Fruit fly (Drosophila melanogaster) whole organism, embryonic: ENCODE results near the gene TfIIA-S.

Experiments
- Awh ChIP-seq: fragments of 200-800 bp; sonication (Bioruptor generic); IDR thresholded peaks from 2 replicates; pipeline ENCODE4, ENCODE4 v1.3.6; 2022; ENCODE audit warnings: missing biosample characterization, missing genetic modification characterization
- CG10543 ChIP-seq: fragments of 200-800 bp; sonication (Bioruptor generic); optimal IDR thresholded peaks from 3 replicates; lab custom pipeline; 2017; ENCODE audit warnings: missing biosample characterization, mild to moderate bottlenecking, missing genetic modification characterization, moderate library complexity
- CG15696 ChIP-seq: fragments of 200-800 bp; sonication (Bioruptor generic); optimal IDR thresholded peaks from 2 replicates; lab custom pipeline; 2019; ENCODE audit warnings: missing biosample characterization, mild to moderate bottlenecking, missing genetic modification characterization, moderate library complexity
- CG18599 ChIP-seq: fragments of 200-800 bp; sonication (Bioruptor generic); optimal IDR thresholded peaks from 3 replicates; lab custom pipeline; 2017; ENCODE audit warnings: missing biosample characterization, missing genetic modification characterization, mild to moderate bottlenecking, moderate library complexity, missing genetic modification reagents
- CG18619 ChIP-seq: fragments of 200-800 bp; sonication (Bioruptor generic); optimal IDR thresholded peaks from 3 replicates; lab custom pipeline; 2017; ENCODE audit warnings: missing biosample characterization, mild to moderate bottlenecking, missing genetic modification characterization
- CG31388 ChIP-seq: fragments of 200-800 bp; sonication (Bioruptor generic); optimal IDR thresholded peaks from 2 replicates; lab custom pipeline; 2016; ENCODE audit warnings: missing biosample characterization, missing genetic modification characterization
- CG32532 ChIP-seq: fragments of 200-800 bp; sonication (Bioruptor generic); IDR thresholded peaks from 2 replicates; pipeline ENCODE4 v1.3.6; 2022; ENCODE audit warnings: missing biosample characterization, missing genetic modification characterization
- CG3281 ChIP-seq: fragments of 200-800 bp; sonication (Bioruptor generic); optimal IDR thresholded peaks from 3 replicates; lab custom pipeline; 2017; ENCODE audit warnings: missing biosample characterization, mild to moderate bottlenecking, missing genetic modification characterization
- CG3407 ChIP-seq: fragments of 200-800 bp; sonication (Bioruptor generic); optimal IDR thresholded peaks from 2 replicates; lab custom pipeline; 2018; ENCODE audit warnings: missing biosample characterization, mild to moderate bottlenecking, missing genetic modification characterization
- CG34224 ChIP-seq: fragments of 200-800 bp; sonication (Bioruptor generic); IDR thresholded peaks from 3 replicates; pipeline ENCODE4 v1.3.6; 2022; ENCODE audit warnings: missing biosample characterization, missing genetic modification characterization; ENCODE audit not compliant: partially characterized antibody
- CG4424 ChIP-seq: fragments of 200-800 bp; sonication (Bioruptor generic); optimal IDR thresholded peaks from 3 replicates; lab custom pipeline; 2016; ENCODE audit warnings: missing biosample characterization, missing genetic modification characterization
- CG4707 ChIP-seq: fragments of 200-800 bp; sonication (Bioruptor generic); optimal IDR thresholded peaks from 2 replicates; lab custom pipeline; 2018; ENCODE audit warnings: missing biosample characterization, mild to moderate bottlenecking, missing genetic modification characterization, moderate library complexity
- CG6683 ChIP-seq: fragments of 200-800 bp; sonication (Bioruptor generic); optimal IDR thresholded peaks from 2 replicates; lab custom pipeline; 2017; ENCODE audit warnings: missing biosample characterization, mild to moderate bottlenecking, missing genetic modification characterization, missing genetic modification reagents
- CG6689 ChIP-seq: fragments of 200-800 bp; sonication (Bioruptor generic); IDR thresholded peaks from 2 replicates; pipeline ENCODE4 v1.3.6; 2022; ENCODE audit warnings: missing biosample characterization, missing genetic modification characterization
- CG6791 ChIP-seq: fragments of 200-800 bp; sonication (Bioruptor generic); IDR thresholded peaks from 3 replicates; pipeline ENCODE4 v1.3.6; 2022; ENCODE audit warnings: missing biosample characterization, missing genetic modification characterization; ENCODE audit not compliant: partially characterized antibody
- CG7839 ChIP-seq: fragments of 200-800 bp; sonication (Bioruptor generic); optimal IDR thresholded peaks from 3 replicates; lab custom pipeline; 2018; ENCODE audit warnings: missing biosample characterization, mild to moderate bottlenecking, missing genetic modification characterization, moderate library complexity
- CG9932 ChIP-seq: fragments of 200-800 bp; sonication (Bioruptor generic); IDR thresholded peaks from 2 replicates; pipeline ENCODE4 v1.3.6; 2022; ENCODE audit warnings: missing biosample characterization, missing genetic modification characterization
- CTCF ChIP-seq: fragments of 200-800 bp; sonication (Bioruptor generic); optimal IDR thresholded peaks from 2 replicates; lab custom pipeline; 2017; ENCODE audit warnings: missing biosample characterization, mild to moderate bottlenecking, missing genetic modification characterization, moderate library complexity
- CrebB ChIP-seq: fragments of 200-800 bp; sonication (Bioruptor generic); optimal IDR thresholded peaks from 3 replicates; lab custom pipeline; 2018; ENCODE audit warnings: missing biosample characterization, mild to moderate bottlenecking, missing genetic modification characterization
- Dip2 ChIP-seq: fragments of 200-800 bp; sonication (Bioruptor generic); IDR thresholded peaks from 2 replicates; pipeline ENCODE4 v1.3.6; 2022; ENCODE audit warnings: missing biosample characterization, missing genetic modification characterization
- Drgx ChIP-seq: fragments of 200-800 bp; sonication (Bioruptor generic); IDR thresholded peaks from 2 replicates; pipeline ENCODE4 v1.3.6; 2022; ENCODE audit warnings: missing biosample characterization, missing genetic modification characterization
- HLH54F ChIP-seq: fragments of 200-800 bp; sonication (Bioruptor generic); optimal IDR thresholded peaks from 3 replicates; lab custom pipeline; 2016; ENCODE audit warnings: missing biosample characterization, missing genetic modification characterization
- Kr ChIP-seq: fragments of 200-800 bp; sonication (Bioruptor generic); optimal IDR thresholded peaks from 2 replicates; lab custom pipeline; 2017; ENCODE audit warnings: missing biosample characterization, mild to moderate bottlenecking, missing genetic modification characterization
- Lim3 ChIP-seq: fragments of 200-800 bp; sonication (Bioruptor generic); IDR thresholded peaks from 2 replicates; pipeline ENCODE4 v1.3.6; 2022; ENCODE audit warnings: missing biosample characterization, missing genetic modification characterization
- MESR4 ChIP-seq: fragments of 200-800 bp; sonication (Bioruptor generic); optimal IDR thresholded peaks from 2 replicates; lab custom pipeline; 2018; ENCODE audit warnings: missing biosample characterization, mild to moderate bottlenecking, missing genetic modification characterization, moderate library complexity
- Mad ChIP-seq: fragments of 200-800 bp; sonication (Bioruptor generic); optimal IDR thresholded peaks from 2 replicates; lab custom pipeline; 2016; ENCODE audit warnings: missing biosample characterization, missing genetic modification characterization
- Med ChIP-seq: fragments of 200-800 bp; sonication (Bioruptor generic); peaks from one replicate; lab custom pipeline; 2016; ENCODE audit warnings: missing biosample characterization, missing genetic modification characterization, mild to moderate bottlenecking, inconsistent platforms, moderate library complexity
- NfI ChIP-seq: fragments of 200-800 bp; sonication (Bioruptor generic); optimal IDR thresholded peaks from 3 replicates; lab custom pipeline; 2018; ENCODE audit warnings: missing biosample characterization, mild to moderate bottlenecking, missing genetic modification characterization, moderate library complexity
- PHDP ChIP-seq: fragments of 200-800 bp; sonication (Bioruptor generic); optimal IDR thresholded peaks from 3 replicates; lab custom pipeline; 2018; ENCODE audit warnings: missing biosample characterization, mild to moderate bottlenecking, missing genetic modification characterization, moderate library complexity
- Sry-β ChIP-seq: fragments of 200-800 bp; sonication (Bioruptor generic); optimal IDR thresholded peaks from 2 replicates; lab custom pipeline; 2018; ENCODE audit warnings: missing biosample characterization, mild to moderate bottlenecking, missing genetic modification characterization, moderate library complexity
- Ssrp ChIP-seq: fragments of 200-800 bp; sonication (Bioruptor generic); optimal IDR thresholded peaks from 2 replicates; lab custom pipeline; 2018; ENCODE audit warnings: missing biosample characterization, mild to moderate bottlenecking, missing genetic modification characterization, moderate library complexity
- Taf1 ChIP-seq: fragments of 200-800 bp; sonication (Bioruptor generic); IDR thresholded peaks from 2 replicates; pipeline ENCODE4 v1.3.6; 2022; ENCODE audit warnings: missing biosample characterization, missing genetic modification characterization
- YL-1 ChIP-seq: fragments of 200-800 bp; sonication (Bioruptor generic); optimal IDR thresholded peaks from 3 replicates; lab custom pipeline; 2017; ENCODE audit warnings: missing biosample characterization, mild to moderate bottlenecking, missing genetic modification characterization
- ac ChIP-seq: fragments of 200-800 bp; sonication (Bioruptor generic); optimal IDR thresholded peaks from 3 replicates; lab custom pipeline; 2017; ENCODE audit warnings: missing biosample characterization, mild to moderate bottlenecking, missing genetic modification characterization
- ato ChIP-seq: fragments of 200-800 bp; sonication (Bioruptor generic); IDR thresholded peaks from 2 replicates; pipeline ENCODE4 v1.3.6; 2022; ENCODE audit warnings: missing biosample characterization, missing genetic modification characterization; ENCODE audit not compliant: partially characterized antibody
- bowl ChIP-seq: fragments of 200-800 bp; sonication (Bioruptor generic); IDR thresholded peaks from 2 replicates; pipeline ENCODE4 v1.3.6; 2022; ENCODE audit warnings: missing biosample characterization, missing genetic modification characterization
- cato ChIP-seq: fragments of 200-800 bp; sonication (Bioruptor generic); optimal IDR thresholded peaks from 2 replicates; lab custom pipeline; 2016; ENCODE audit warnings: missing biosample characterization, missing genetic modification characterization, borderline replicate concordance
- cg ChIP-seq: fragments of 200-800 bp; sonication (Bioruptor generic); optimal IDR thresholded peaks from 3 replicates; lab custom pipeline; 2019; ENCODE audit warnings: missing biosample characterization, mild to moderate bottlenecking, missing genetic modification characterization, moderate library complexity
- crc ChIP-seq: fragments of 200-800 bp; sonication (Bioruptor generic); optimal IDR thresholded peaks from 2 replicates; lab custom pipeline; 2016; ENCODE audit warnings: missing biosample characterization, missing genetic modification characterization
- gsb ChIP-seq: fragments of 200-800 bp; sonication (Bioruptor generic); IDR thresholded peaks from 2 replicates; pipeline ENCODE4 v1.3.6; 2022; ENCODE audit warnings: missing biosample characterization, missing genetic modification characterization
- kni ChIP-seq: fragments of 200-800 bp; sonication (Bioruptor generic); optimal IDR thresholded peaks from 3 replicates; lab custom pipeline; 2017; ENCODE audit warnings: mild to moderate bottlenecking, missing biosample characterization, missing genetic modification reagents, missing genetic modification characterization
- nom ChIP-seq: fragments of 200-800 bp; sonication (Bioruptor generic); optimal IDR thresholded peaks from 2 replicates; lab custom pipeline; 2017; ENCODE audit warnings: missing biosample characterization, missing genetic modification characterization, mild to moderate bottlenecking, moderate library complexity, missing genetic modification reagents
- psq ChIP-seq: fragments of 200-800 bp; sonication (Bioruptor generic); optimal IDR thresholded peaks from 2 replicates; lab custom pipeline; 2017; ENCODE audit warnings: missing biosample characterization, missing genetic modification characterization
- repo ChIP-seq: fragments of 200-800 bp; sonication (Bioruptor generic); optimal IDR thresholded peaks from 2 replicates; lab custom pipeline; 2016; ENCODE audit warnings: missing biosample characterization, missing genetic modification characterization
- run ChIP-seq: fragments of 200-800 bp; sonication (Bioruptor generic); optimal IDR thresholded peaks from 3 replicates; lab custom pipeline; 2018; ENCODE audit warnings: missing biosample characterization, mild to moderate bottlenecking, missing genetic modification characterization
- salm ChIP-seq: fragments of 200-800 bp; sonication (Bioruptor generic); optimal IDR thresholded peaks from 2 replicates; lab custom pipeline; 2018; ENCODE audit warnings: missing biosample characterization, mild to moderate bottlenecking, missing genetic modification characterization
- sc ChIP-seq, 3 experiments: fragments of >200 bp in 2 of 3; fragments of 200-800 bp in 1 of 3; sonication (Bioruptor generic) in 1 of 3; optimal IDR thresholded peaks; 2 replicates in 2 of 3; 3 replicates in 1 of 3; lab custom pipeline; 2017; ENCODE audit warnings: mild to moderate bottlenecking in 1 of 3, missing biosample characterization in 1 of 3, missing genetic modification characterization in 1 of 3, missing genetic modification reagents in 1 of 3
- sisA ChIP-seq: fragments of 200-800 bp; sonication (Bioruptor generic); IDR thresholded peaks from 2 replicates; pipeline ENCODE4 v1.3.6; 2022; ENCODE audit warnings: missing biosample characterization, missing genetic modification characterization
- slou ChIP-seq: fragments of 200-800 bp; sonication (Bioruptor generic); optimal IDR thresholded peaks from 3 replicates; lab custom pipeline; 2016; ENCODE audit warnings: missing biosample characterization, missing genetic modification characterization
- wek ChIP-seq: fragments of 200-800 bp; sonication (Bioruptor generic); optimal IDR thresholded peaks from 3 replicates; lab custom pipeline; 2018; ENCODE audit warnings: missing biosample characterization, mild to moderate bottlenecking, missing genetic modification characterization, moderate library complexity
- zf30C ChIP-seq: fragments of 200-800 bp; sonication (Bioruptor generic); optimal IDR thresholded peaks from 3 replicates; lab custom pipeline; 2018; ENCODE audit warnings: missing biosample characterization, mild to moderate bottlenecking, missing genetic modification characterization

Gene TfIIA-S

dm6 chr3R:23890886-23891285 is at the start of gene TfIIA-S (continued):
- TF ChIP-seq ato (GFP tag; lab: Robert Waterston, UW), result no peak
- TF ChIP-seq CG3281 (GFP tag; lab: Kevin White, UChicago), result peak; percentile 71
- TF ChIP-seq nom (GFP tag; lab: Kevin White, UChicago), result peak; percentile 35
- peak; percentile 84 for TF ChIP-seq CG10543 (GFP tag; lab: Kevin White, UChicago)
- TF ChIP-seq PHDP (tag; lab: Kevin White, UChicago), result peak; percentile 61
- peak; percentile 97 for TF ChIP-seq CTCF (GFP tag; lab: Kevin White, UChicago)
- TF ChIP-seq YL-1, result peak; percentile 92
- TF ChIP-seq Ssrp (tag; lab: Kevin White, UChicago), result no peak
- TF ChIP-seq CG6689 (GFP tag; lab: Robert Waterston, UW), result no peak
- no peak for TF ChIP-seq CG32532 (GFP tag; lab: Robert Waterston, UW)
- TF ChIP-seq Lim3, result no peak
- peak; percentile 94 for TF ChIP-seq MESR4 (GFP tag; lab: Kevin White, UChicago)
- TF ChIP-seq gsb, result no peak
- TF ChIP-seq HLH54F (GFP tag; lab: Kevin White, UChicago), result peak; percentile 90
- no peak for TF ChIP-seq Kr
- peak; percentile 84 for TF ChIP-seq CG18599 (GFP tag; lab: Kevin White, UChicago)
- TF ChIP-seq CG15696 (tag; lab: Kevin White, UChicago), result peak; percentile 46
- TF ChIP-seq NfI, result peak; percentile 83
- TF ChIP-seq Taf1 (GFP tag; lab: Robert Waterston, UW), result no peak
- TF ChIP-seq CG7839 (tag; lab: Kevin White, UChicago), result peak; percentile 57
- no peak for TF ChIP-seq Dip2
- TF ChIP-seq CG4707 (GFP tag; lab: Kevin White, UChicago), result peak; percentile 4
- TF ChIP-seq bowl (GFP tag; lab: Robert Waterston, UW), result no peak
- TF ChIP-seq CG9932 (GFP tag; lab: Robert Waterston, UW), result no peak
- peak; percentile 60 for TF ChIP-seq CG6683 (GFP tag; lab: Kevin White, UChicago)
- no peak for TF ChIP-seq sisA (GFP tag; lab: Robert Waterston, UW)
- TF ChIP-seq sc (optimal IDR thresholded peaks at IDR 0.05; lab: Kevin White, UChicago), result no peak
- no peak for TF ChIP-seq sc (GFP tag; optimal IDR thresholded peaks at IDR 0.05; lab: Kevin White, UChicago)
- peak; percentile 30 for TF ChIP-seq cato (GFP tag; lab: Kevin White, UChicago)
- peak; percentile 70 for TF ChIP-seq CG18619 (GFP tag; lab: Kevin White, UChicago)
- no peak for TF ChIP-seq ac (GFP tag; lab: Kevin White, UChicago)
- no peak for TF ChIP-seq CG34224 (GFP tag; lab: Robert Waterston, UW)
- peak; percentile 35 for TF ChIP-seq psq (GFP tag; lab: Kevin White, UChicago)
- TF ChIP-seq CG4424 (GFP tag; lab: Kevin White, UChicago), result peak; percentile 66
- TF ChIP-seq Med, result peak; percentile 99
- peak; percentile 30 for TF ChIP-seq wek (GFP tag; lab: Kevin White, UChicago)
- no peak for TF ChIP-seq Awh (GFP tag; lab: Robert Waterston, UW)
- TF ChIP-seq CG3407 (GFP tag; lab: Kevin White, UChicago), result peak; percentile 46
- TF ChIP-seq repo, result peak; percentile 86
- TF ChIP-seq CrebB (tag; lab: Kevin White, UChicago), result peak; percentile 41
- no peak for TF ChIP-seq run
- no peak for TF ChIP-seq salm (tag; lab: Kevin White, UChicago)
- peak; percentile 9 for TF ChIP-seq crc
- no peak for TF ChIP-seq CG6791 (GFP tag; lab: Robert Waterston, UW)
- no peak for TF ChIP-seq Drgx
- no peak for TF ChIP-seq cg (GFP tag; lab: Kevin White, UChicago)
- TF ChIP-seq slou (GFP tag; lab: Kevin White, UChicago), result peak; percentile 68
- TF ChIP-seq CG31388, result peak; percentile 55
- TF ChIP-seq Sry-β (GFP tag; lab: Kevin White, UChicago), result no peak
- peak; percentile 58 for TF ChIP-seq kni (GFP tag; lab: Kevin White, UChicago)
- TF ChIP-seq Mad (GFP tag; lab: Kevin White, UChicago), result peak; percentile 80
- TF ChIP-seq zf30C (GFP tag; lab: Kevin White, UChicago), result no peak
